Worm (Caenorhabditis elegans) whole organism, L3 larva: ENCODE data around the gene Y39A1A.24.

Experiments used
- R02D3.7 ChIP-seq: fragments of 150-350 bp; optimal IDR thresholded peaks from 2 replicates; lab custom pipeline; 2014; ENCODE audit warnings: missing biosample characterization, missing genetic modification characterization
- ZK546.5 ChIP-seq: sonication (generic microtip); optimal IDR thresholded peaks from 2 replicates; lab custom pipeline; 2017; ENCODE audit warnings: missing biosample characterization, missing genetic modification characterization
- aly-2 ChIP-seq: fragments of 150-350 bp; optimal IDR thresholded peaks from 2 replicates; lab custom pipeline; 2014; ENCODE audit warnings: missing biosample characterization, missing genetic modification characterization
- ama-1 ChIP-seq: fragments of 150-350 bp; optimal IDR thresholded peaks from 2 replicates; lab custom pipeline; 2018
- ceh-28 ChIP-seq: fragments of 150-350 bp; optimal IDR thresholded peaks from 2 replicates; lab custom pipeline; 2014; ENCODE audit warnings: missing biosample characterization, missing genetic modification reagents, missing genetic modification characterization
- ceh-82 ChIP-seq: fragments of 150-350 bp; optimal IDR thresholded peaks from 2 replicates; lab custom pipeline; 2014; ENCODE audit warnings: missing biosample characterization, missing genetic modification characterization
- ceh-9 ChIP-seq: sonication (generic microtip); optimal IDR thresholded peaks from 2 replicates; lab custom pipeline; 2018; ENCODE audit warnings: missing biosample characterization, missing genetic modification characterization
- daf-12 ChIP-seq: fragments of 150-350 bp; optimal IDR thresholded peaks from 2 replicates; lab custom pipeline; 2014; ENCODE audit warnings: missing biosample characterization, missing genetic modification reagents, missing genetic modification characterization
- egl-27 ChIP-seq: sonication (generic microtip); optimal IDR thresholded peaks from 4 replicates; lab custom pipeline; 2017; ENCODE audit warnings: missing biosample characterization, missing genetic modification reagents, missing genetic modification characterization
- elt-3 ChIP-seq, 3 experiments: fragments of 150-350 bp in 1 of 3; sonication (generic microtip) in 2 of 3; optimal IDR thresholded peaks; 2 replicates in 2 of 3; 4 replicates in 1 of 3; lab custom pipeline; 2014 to 2017; ENCODE audit warnings: missing biosample characterization in 3 of 3, missing genetic modification characterization in 3 of 3
- eor-1 ChIP-seq, 2 experiments: fragments of 150-350 bp; optimal IDR thresholded peaks; 2 replicates each; lab custom pipeline; 2014 to 2018; ENCODE audit warnings: missing biosample characterization in 2 of 2, missing genetic modification characterization in 2 of 2
- fkh-10 ChIP-seq: sonication (generic microtip); optimal IDR thresholded peaks from 2 replicates; lab custom pipeline; 2017; ENCODE audit warnings: missing biosample characterization, missing genetic modification reagents, missing genetic modification characterization
- fkh-2 ChIP-seq: fragments of 150-350 bp; optimal IDR thresholded peaks from 2 replicates; lab custom pipeline; 2014; ENCODE audit warnings: missing biosample characterization, missing genetic modification reagents, missing genetic modification characterization
- fos-1 ChIP-seq: fragments of 150-350 bp; optimal IDR thresholded peaks from 2 replicates; lab custom pipeline; 2014; ENCODE audit warnings: missing biosample characterization, missing genetic modification characterization
- hmg-11 ChIP-seq: sonication (generic microtip); optimal IDR thresholded peaks from 2 replicates; lab custom pipeline; 2016; ENCODE audit warnings: missing genetic modification characterization, missing compliant biosample characterization
- jun-1 ChIP-seq: fragments of 150-350 bp; optimal IDR thresholded peaks from 2 replicates; lab custom pipeline; 2014; ENCODE audit warnings: missing biosample characterization, missing genetic modification reagents, missing genetic modification characterization
- lin-15B ChIP-seq: fragments of 150-350 bp; optimal IDR thresholded peaks from 2 replicates; lab custom pipeline; 2014; ENCODE audit warnings: missing biosample characterization, missing genetic modification characterization
- lin-39 ChIP-seq: fragments of 150-350 bp; optimal IDR thresholded peaks from 2 replicates; lab custom pipeline; 2018; ENCODE audit warnings: missing biosample characterization, missing genetic modification reagents, missing genetic modification characterization
- lsy-12 ChIP-seq: sonication (generic microtip); optimal IDR thresholded peaks from 2 replicates; lab custom pipeline; 2016; ENCODE audit warnings: mild to moderate bottlenecking, missing genetic modification characterization, missing compliant biosample characterization
- mdl-1 ChIP-seq: fragments of 150-350 bp; optimal IDR thresholded peaks from 2 replicates; lab custom pipeline; 2014; ENCODE audit warnings: missing biosample characterization, missing genetic modification characterization
- nfya-1 ChIP-seq: sonication (generic microtip); optimal IDR thresholded peaks from 2 replicates; lab custom pipeline; 2017; ENCODE audit warnings: missing genetic modification characterization, mild to moderate bottlenecking, missing compliant biosample characterization, antibody characterized with exemption, moderate library complexity; ENCODE audit not compliant: insufficient read depth
- nhr-11 ChIP-seq: fragments of 150-350 bp; optimal IDR thresholded peaks from 2 replicates; lab custom pipeline; 2014; ENCODE audit warnings: missing biosample characterization, missing genetic modification characterization
- nhr-12 ChIP-seq: fragments of 150-350 bp; optimal IDR thresholded peaks from 2 replicates; lab custom pipeline; 2014; ENCODE audit warnings: missing biosample characterization, missing genetic modification characterization
- nhr-237 ChIP-seq: fragments of 150-350 bp; optimal IDR thresholded peaks from 2 replicates; lab custom pipeline; 2014; ENCODE audit warnings: missing biosample characterization, missing genetic modification characterization
- nhr-67 ChIP-seq: fragments of 150-350 bp; optimal IDR thresholded peaks from 2 replicates; lab custom pipeline; 2014; ENCODE audit warnings: missing biosample characterization, missing genetic modification characterization
- nhr-76 ChIP-seq: fragments of 150-350 bp; sonication (generic microtip); optimal IDR thresholded peaks from 5 replicates; lab custom pipeline; 2014; ENCODE audit warnings: missing biosample characterization, missing genetic modification characterization
- pha-4 ChIP-seq: fragments of 150-350 bp; optimal IDR thresholded peaks from 2 replicates; lab custom pipeline; 2014; ENCODE audit warnings: missing biosample characterization, missing genetic modification reagents, missing genetic modification characterization
- pqm-1 ChIP-seq: fragments of 150-350 bp; optimal IDR thresholded peaks from 2 replicates; lab custom pipeline; 2017; ENCODE audit warnings: missing biosample characterization, missing genetic modification characterization, inconsistent platforms
- sea-2 ChIP-seq: fragments of 150-350 bp; sonication (generic microtip); optimal IDR thresholded peaks from 4 replicates; lab custom pipeline; 2014; ENCODE audit warnings: missing biosample characterization, missing genetic modification reagents, missing genetic modification characterization
- skn-1 ChIP-seq: fragments of 150-350 bp; optimal IDR thresholded peaks from 2 replicates; lab custom pipeline; 2014; ENCODE audit warnings: missing biosample characterization, missing genetic modification characterization
- unc-39 ChIP-seq: sonication (generic microtip); optimal IDR thresholded peaks from 4 replicates; lab custom pipeline; 2017; ENCODE audit warnings: missing biosample characterization, missing genetic modification characterization
- ztf-4 ChIP-seq: fragments of 150-350 bp; optimal IDR thresholded peaks from 2 replicates; lab custom pipeline; 2014; ENCODE audit warnings: missing biosample characterization, missing genetic modification characterization

Y39A1A.24 gene

DNA sequence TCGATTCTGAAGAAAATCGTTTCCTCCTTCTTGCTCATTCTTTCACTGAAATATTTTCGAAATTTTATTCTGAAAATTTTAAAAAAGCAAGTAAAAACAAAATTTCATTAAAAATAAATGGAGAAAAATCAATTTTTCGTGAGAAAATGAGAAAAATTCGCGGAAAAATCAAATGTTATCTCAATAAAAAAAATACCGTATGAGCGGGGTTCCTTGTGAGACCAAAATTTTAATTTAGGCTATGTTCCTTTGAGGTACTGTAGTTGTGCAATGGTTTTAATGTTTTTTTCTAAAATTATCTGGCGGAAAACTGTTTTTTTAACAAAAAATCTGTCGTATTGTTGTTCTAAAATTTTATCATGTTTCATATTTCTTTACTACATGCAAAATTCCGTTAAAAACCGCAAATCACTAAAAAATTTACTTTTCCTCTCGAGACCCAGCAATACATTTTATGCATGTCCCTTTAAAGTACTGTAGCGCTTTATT is 12.3 kb upstream of the Y39A1A.24 start, which contains the start of gene epg-6:
epg-6 (minus strand) TSS at position 51 of the 489 bp plus-strand sequence.
- TF ChIP-seq eor-1 (tag; optimal IDR thresholded peaks at IDR 0.05; lab: Kevin White, UChicago), result no peak
- TF ChIP-seq elt-3 (tag; optimal IDR thresholded peaks at IDR 0.05; lab: Kevin White, UChicago), result no peak
- no peak for TF ChIP-seq fos-1 (tag; lab: Kevin White, UChicago)
- TF ChIP-seq daf-12 (tag; lab: Kevin White, UChicago), result no peak
- no peak for TF ChIP-seq pha-4 (tag; lab: Kevin White, UChicago)
- TF ChIP-seq ceh-9, result no peak
- TF ChIP-seq aly-2 (tag; lab: Kevin White, UChicago), result no peak
- TF ChIP-seq lin-39 (tag; lab: Kevin White, UChicago), result no peak
- no peak for TF ChIP-seq hmg-11 (tag; lab: Kevin White, UChicago)
- TF ChIP-seq ztf-4 (tag; lab: Kevin White, UChicago), result no peak
- TF ChIP-seq sea-2 (GFP tag; lab: Kevin White, UChicago), result no peak
- no peak for TF ChIP-seq nhr-12
- TF ChIP-seq ama-1, result no peak
- no peak for TF ChIP-seq ceh-82 (tag; lab: Kevin White, UChicago)
- TF ChIP-seq lsy-12, result no peak

DNA sequence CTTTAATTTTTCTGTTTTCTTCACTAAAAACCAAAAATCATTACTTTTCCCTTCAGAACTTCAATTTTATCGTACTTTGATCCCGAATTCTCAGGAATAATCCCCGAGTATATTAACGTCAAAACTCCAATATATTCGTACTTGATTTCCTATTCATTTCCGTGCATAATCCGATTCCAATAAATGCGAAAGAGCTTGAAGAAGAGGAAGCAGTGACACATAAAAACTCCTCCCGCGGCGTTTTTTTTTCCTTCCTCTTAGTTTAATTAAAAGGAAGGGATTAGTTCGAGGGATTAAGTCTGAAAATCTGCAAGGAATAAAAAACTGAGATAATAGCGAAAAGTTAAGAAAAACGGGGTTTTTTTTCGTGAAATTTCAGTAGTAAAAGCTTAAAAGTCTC is 11.5 kb upstream of the Y39A1A.24 start:
- TF ChIP-seq ceh-82 (tag; lab: Kevin White, UChicago), result no peak
- peak; percentile 38 for TF ChIP-seq nhr-11 (tag; lab: Kevin White, UChicago)

DNA sequence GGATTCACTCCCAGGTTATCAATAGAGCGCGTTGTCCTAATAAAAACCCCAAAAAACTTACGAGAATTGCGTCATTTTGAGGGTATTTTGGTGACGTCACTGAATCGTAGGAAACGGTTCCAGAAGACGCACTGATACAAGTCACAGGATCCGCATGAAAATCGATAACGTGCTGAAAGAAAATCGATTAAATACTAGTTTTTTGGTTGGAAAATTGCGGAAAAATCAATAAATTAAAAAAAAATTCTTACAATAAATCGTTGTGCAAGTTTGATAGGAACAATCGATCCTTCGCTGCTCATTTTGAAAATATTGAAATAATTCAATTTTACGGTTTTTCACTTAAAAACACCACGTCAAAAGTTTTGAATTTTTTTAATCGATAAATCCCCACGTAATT is 9.2 kb upstream of the Y39A1A.24 start, which contains the start of gene Y39A1A.2:
Y39A1A.2 (minus strand) TSS at position 319 of the 400 bp plus-strand sequence.
- TF ChIP-seq ceh-28 (tag; lab: Kevin White, UChicago) (peak; percentile 58), nhr-76 (tag; lab: Kevin White, UChicago) (no peak)

DNA sequence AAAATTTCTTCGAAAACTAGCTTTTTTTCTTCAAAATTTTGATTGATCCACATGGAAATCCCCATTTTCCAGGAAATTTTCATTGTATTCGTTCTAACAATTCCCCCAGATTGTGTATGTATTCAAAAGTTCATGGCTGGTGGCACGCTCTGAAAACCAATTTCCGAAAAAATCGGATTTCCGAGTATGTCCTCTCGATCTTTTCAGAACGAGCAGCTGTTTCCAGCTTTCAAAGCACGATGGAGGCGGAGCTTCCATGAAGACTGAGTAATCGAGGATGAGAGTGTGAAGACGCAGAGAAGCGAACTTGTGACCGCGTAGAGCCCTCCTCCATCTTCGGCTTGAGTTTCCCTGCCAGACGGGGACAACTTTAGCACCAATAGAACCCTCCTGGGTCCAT is 8.1 kb upstream of the Y39A1A.24 start:
- TF ChIP-seq pqm-1 (tag; lab: Kevin White, UChicago) (no peak), nfya-1 (tag; lab: Kevin White, UChicago) (peak; percentile 5), hmg-11 (tag; lab: Kevin White, UChicago) (peak; percentile 70), egl-27 (tag; lab: Kevin White, UChicago) (no peak)
- TF ChIP-seq, all 47 proteins: peak for 2

DNA sequence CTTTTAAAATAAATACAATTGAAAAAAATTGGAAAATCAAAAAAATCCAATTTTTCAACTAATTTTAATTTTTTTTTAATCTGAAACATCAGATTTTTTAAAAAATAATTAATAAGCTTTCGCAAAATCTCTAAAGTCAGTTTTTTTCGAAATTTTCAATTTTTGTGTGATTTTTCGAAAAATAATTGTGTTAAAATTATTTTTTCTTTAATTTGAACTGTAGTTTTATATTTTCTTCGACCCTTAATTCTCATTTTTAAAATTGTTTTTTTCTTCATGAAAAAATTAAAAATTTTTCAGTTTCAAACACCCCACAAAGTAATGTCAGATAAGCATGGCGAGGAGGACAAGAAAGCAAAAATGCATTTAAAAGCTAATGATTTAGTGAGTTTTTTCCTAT is 7.4 kb upstream of the Y39A1A.24 start, which contains the start of gene rabx-5:
rabx-5 (plus strand) TSS at position 301 of the 400 bp plus-strand sequence.
- no peak for TF ChIP-seq fos-1 (tag; lab: Kevin White, UChicago)
- no peak for TF ChIP-seq fkh-2 (tag; lab: Kevin White, UChicago)
- no peak for TF ChIP-seq lin-39 (tag; lab: Kevin White, UChicago)
- TF ChIP-seq nhr-237 (tag; lab: Kevin White, UChicago), result no peak
- TF ChIP-seq lsy-12, result no peak
- no peak for TF ChIP-seq skn-1 (tag; lab: Kevin White, UChicago)
- TF ChIP-seq unc-39 (tag; lab: Kevin White, UChicago), result no peak
- no peak for TF ChIP-seq pha-4 (tag; lab: Kevin White, UChicago)
- TF ChIP-seq nhr-12, result no peak
- TF ChIP-seq ceh-9, result no peak
- no peak for TF ChIP-seq nhr-67 (tag; lab: Kevin White, UChicago)
- no peak for TF ChIP-seq lin-15B (tag; lab: Kevin White, UChicago)
- TF ChIP-seq jun-1 (tag; lab: Kevin White, UChicago), result no peak
- TF ChIP-seq mdl-1, result no peak
- no peak for TF ChIP-seq R02D3.7 (tag; lab: Kevin White, UChicago)
- no peak for TF ChIP-seq hmg-11 (tag; lab: Kevin White, UChicago)
- TF ChIP-seq nfya-1 (tag; lab: Kevin White, UChicago), result no peak
- no peak for TF ChIP-seq fkh-10

DNA sequence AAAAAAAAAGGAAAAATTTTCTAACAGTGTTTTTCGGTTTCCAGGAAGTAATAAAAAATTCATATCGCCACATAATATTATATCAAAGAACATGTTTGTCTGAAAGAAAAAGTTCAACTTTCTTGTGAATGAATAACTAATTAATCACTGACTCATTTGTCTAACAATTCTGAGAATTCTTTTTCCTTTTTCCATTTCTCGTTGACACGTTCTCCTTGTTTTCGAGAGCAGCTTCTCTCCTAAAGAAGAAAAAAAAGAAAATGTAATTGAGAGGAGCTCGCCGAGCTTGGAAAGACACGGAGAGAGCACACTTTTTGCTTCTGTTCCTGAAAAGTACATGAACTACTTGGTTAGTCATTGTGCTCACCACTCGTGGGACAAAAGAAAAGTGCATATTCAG is 4.3 kb upstream of the Y39A1A.24 start:
- TF ChIP-seq ZK546.5 (tag; lab: Kevin White, UChicago) (no peak), nfya-1 (tag; lab: Kevin White, UChicago) (peak; percentile 19)
